Worm (Caenorhabditis elegans) whole organism, L4 larva: ENCODE measurements around the gene col-128.

Experiments used
- D1046.2 ChIP-seq: fragments of 200-800 bp; sonication (Bioruptor generic); IDR thresholded peaks from 2 replicates; pipeline ENCODE4 v1.3.6; 2022; ENCODE audit warnings: missing genetic modification characterization, missing compliant biosample characterization
- F10B5.3 ChIP-seq: sonication (generic microtip); optimal IDR thresholded peaks from 2 replicates; lab custom pipeline; 2016; ENCODE audit warnings: mild to moderate bottlenecking, missing genetic modification characterization, missing compliant biosample characterization
- F37D6.2 ChIP-seq: sonication (generic microtip); optimal IDR thresholded peaks from 2 replicates; lab custom pipeline; 2016; ENCODE audit warnings: mild to moderate bottlenecking, missing genetic modification characterization, missing compliant biosample characterization
- F44E2.7 ChIP-seq: fragments of 200-800 bp; sonication (Bioruptor generic); IDR thresholded peaks from 2 replicates; pipeline ENCODE4 v2.1.2; 2022; ENCODE audit warnings: missing genetic modification characterization, missing compliant biosample characterization
- T26A8.4 ChIP-seq: fragments of 200-800 bp; sonication (Bioruptor generic); IDR thresholded peaks from 2 replicates; pipeline ENCODE4 v1.3.6; 2022; ENCODE audit warnings: missing genetic modification characterization, missing compliant biosample characterization
- Y105C5A.15 ChIP-seq: fragments of 200-800 bp; sonication (Bioruptor generic); IDR thresholded peaks from 2 replicates; pipeline ENCODE4 v1.3.6; 2022; ENCODE audit warnings: missing genetic modification characterization, missing compliant biosample characterization
- Y5F2A.4 ChIP-seq: fragments of 200-800 bp; sonication (Bioruptor generic); optimal IDR thresholded peaks from 2 replicates; lab custom pipeline; 2018; ENCODE audit warnings: mild to moderate bottlenecking, missing genetic modification characterization, missing compliant biosample characterization
- Y75B8A.6 ChIP-seq: fragments of 200-800 bp; sonication (Bioruptor generic); IDR thresholded peaks from 2 replicates; pipeline ENCODE4 v1.3.6; 2022; ENCODE audit warnings: missing genetic modification reagents, missing genetic modification characterization, missing compliant biosample characterization
- ZK337.2 ChIP-seq: fragments of 200-800 bp; sonication (Bioruptor generic); IDR thresholded peaks from 2 replicates; pipeline ENCODE4 v1.3.6; 2022; ENCODE audit warnings: missing genetic modification reagents, missing genetic modification characterization, missing compliant biosample characterization
- aha-1 ChIP-seq: fragments of 150-350 bp; peaks from one replicate; lab custom pipeline; 2014; ENCODE audit warnings: missing biosample characterization, missing genetic modification characterization
- ama-1 ChIP-seq: fragments of 150-350 bp; optimal IDR thresholded peaks from 2 replicates; lab custom pipeline; 2014; ENCODE audit warnings: inconsistent platforms, mixed read lengths
- ceh-20 ChIP-seq: fragments of 200-800 bp; sonication (Bioruptor generic); IDR thresholded peaks from 2 replicates; pipeline ENCODE4 v1.3.6; 2022; ENCODE audit warnings: missing genetic modification reagents, missing genetic modification characterization, missing compliant biosample characterization
- ceh-44 ChIP-seq: fragments of 200-800 bp; sonication (Bioruptor generic); IDR thresholded peaks from 2 replicates; pipeline ENCODE4 v1.3.6; 2022; ENCODE audit warnings: missing genetic modification reagents, missing genetic modification characterization, missing compliant biosample characterization
- ces-1 ChIP-seq: fragments of 150-350 bp; sonication (generic microtip); optimal IDR thresholded peaks from 4 replicates; lab custom pipeline; 2014; ENCODE audit warnings: missing biosample characterization, missing genetic modification reagents, missing genetic modification characterization
- daf-12 ChIP-seq: fragments of 150-350 bp; optimal IDR thresholded peaks from 2 replicates; lab custom pipeline; 2014; ENCODE audit warnings: missing biosample characterization, missing genetic modification reagents, missing genetic modification characterization
- daf-16 ChIP-seq, 3 experiments: sonication (generic microtip); optimal IDR thresholded peaks; 2 replicates each; lab custom pipeline; 2016 to 2017; ENCODE audit warnings: missing genetic modification characterization in 3 of 3, missing genetic modification reagents in 3 of 3, mild to moderate bottlenecking in 2 of 3, missing compliant biosample characterization in 2 of 3, missing biosample characterization in 1 of 3, moderate library complexity in 1 of 3
- daf-8 ChIP-seq: fragments of 200-800 bp; sonication (Bioruptor generic); IDR thresholded peaks from 2 replicates; pipeline ENCODE4 v1.3.6; 2022; ENCODE audit warnings: missing genetic modification characterization, missing compliant biosample characterization
- dpl-1 ChIP-seq: fragments of 150-350 bp; optimal IDR thresholded peaks from 2 replicates; lab custom pipeline; 2014; ENCODE audit warnings: missing biosample characterization, missing genetic modification reagents, missing genetic modification characterization
- egl-27 ChIP-seq: sonication (generic microtip); optimal IDR thresholded peaks from 3 replicates; lab custom pipeline; 2017; ENCODE audit warnings: missing biosample characterization, missing genetic modification reagents, missing genetic modification characterization
- gei-8 ChIP-seq: fragments of 200-800 bp; sonication (Bioruptor generic); optimal IDR thresholded peaks from 2 replicates; lab custom pipeline; 2018; ENCODE audit warnings: mild to moderate bottlenecking, missing genetic modification characterization, missing compliant biosample characterization
- hif-1 ChIP-seq, 2 experiments: sonication (generic microtip); optimal IDR thresholded peaks; 2 replicates each; lab custom pipeline; 2016 to 2017; ENCODE audit warnings: missing compliant biosample characterization in 2 of 2, missing genetic modification characterization in 2 of 2, missing genetic modification reagents in 2 of 2, missing genotype in 2 of 2, mild to moderate bottlenecking in 1 of 2
- hlh-11 ChIP-seq: fragments of 200-800 bp; sonication (Bioruptor generic); optimal IDR thresholded peaks from 2 replicates; lab custom pipeline; 2018; ENCODE audit warnings: mild to moderate bottlenecking, missing genetic modification characterization, missing compliant biosample characterization
- hlh-30 ChIP-seq: sonication (generic microtip); optimal IDR thresholded peaks from 2 replicates; lab custom pipeline; 2017; ENCODE audit warnings: antibody characterized with exemption, mild to moderate bottlenecking, missing genetic modification characterization, missing compliant biosample characterization; ENCODE audit not compliant: insufficient read depth
- lim-7 ChIP-seq: fragments of 200-800 bp; sonication (Bioruptor generic); IDR thresholded peaks from 2 replicates; pipeline ENCODE4 v1.3.6; 2022; ENCODE audit warnings: missing genetic modification characterization, missing compliant biosample characterization
- lin-1 ChIP-seq: fragments of 200-800 bp; sonication (Bioruptor generic); IDR thresholded peaks from 2 replicates; pipeline ENCODE4 v1.3.6; 2022; ENCODE audit warnings: missing genetic modification reagents, missing genetic modification characterization, missing compliant biosample characterization
- lir-3 ChIP-seq: sonication (generic microtip); optimal IDR thresholded peaks from 2 replicates; lab custom pipeline; 2016; ENCODE audit warnings: mild to moderate bottlenecking, missing genetic modification characterization, missing compliant biosample characterization
- lsy-2 ChIP-seq, 2 experiments: fragments of 150-350 bp in 1 of 2; sonication (generic microtip) in 1 of 2; optimal IDR thresholded peaks; 2 replicates each; lab custom pipeline; 2014 to 2017; ENCODE audit warnings: missing biosample characterization in 2 of 2, missing genetic modification characterization in 2 of 2
- madf-5 ChIP-seq, 2 experiments: fragments of 200-800 bp; sonication (Bioruptor generic); IDR thresholded peaks; 2 replicates each; pipeline ENCODE4 v1.3.6; 2022; ENCODE audit warnings: missing compliant biosample characterization in 2 of 2, missing genetic modification characterization in 2 of 2
- mdt-29 ChIP-seq: fragments of 200-800 bp; sonication (Bioruptor generic); IDR thresholded peaks from 2 replicates; pipeline ENCODE4 v1.3.6; 2022; ENCODE audit warnings: missing genetic modification reagents, missing genetic modification characterization, missing compliant biosample characterization
- mep-1 ChIP-seq: fragments of 150-350 bp; sonication (generic microtip); optimal IDR thresholded peaks from 3 replicates; lab custom pipeline; 2014; ENCODE audit warnings: missing biosample characterization, missing genetic modification characterization
- nhr-11 ChIP-seq: fragments of 150-350 bp; optimal IDR thresholded peaks from 2 replicates; lab custom pipeline; 2014; ENCODE audit warnings: missing biosample characterization, missing genetic modification characterization
- nhr-111 ChIP-seq: fragments of 200-800 bp; sonication (Bioruptor generic); optimal IDR thresholded peaks from 2 replicates; lab custom pipeline; 2018; ENCODE audit warnings: mild to moderate bottlenecking, missing genetic modification characterization, missing compliant biosample characterization
- nhr-237 ChIP-seq: sonication (generic microtip); optimal IDR thresholded peaks from 2 replicates; lab custom pipeline; 2017; ENCODE audit warnings: missing biosample characterization, missing genetic modification characterization
- nhr-41 ChIP-seq: fragments of 200-800 bp; sonication (Bioruptor generic); IDR thresholded peaks from 2 replicates; pipeline ENCODE4 v1.3.6; 2022; ENCODE audit warnings: missing genetic modification reagents, missing genetic modification characterization, missing compliant biosample characterization
- nhr-76 ChIP-seq: fragments of 150-350 bp; optimal IDR thresholded peaks from 2 replicates; lab custom pipeline; 2014; ENCODE audit warnings: missing biosample characterization, missing genetic modification characterization
- nhr-77 ChIP-seq: fragments of 150-350 bp; optimal IDR thresholded peaks from 2 replicates; lab custom pipeline; 2014; ENCODE audit warnings: missing biosample characterization, missing genetic modification characterization
- pha-4 ChIP-seq, 2 experiments: fragments of 150-350 bp in 1 of 2; fragments of 200-800 bp in 1 of 2; sonication (Bioruptor generic) in 1 of 2; IDR thresholded peaks in 1 of 2; optimal IDR thresholded peaks in 1 of 2; 2 replicates each; pipeline versions ENCODE4 v1.3.6 to Lab custom; 2014 to 2022; ENCODE audit warnings: missing genetic modification characterization in 2 of 2, missing genetic modification reagents in 2 of 2, missing biosample characterization in 1 of 2, missing compliant biosample characterization in 1 of 2
- saeg-2 ChIP-seq: fragments of 200-800 bp; sonication (Bioruptor generic); IDR thresholded peaks from 2 replicates; pipeline ENCODE4 v1.3.6; 2022; ENCODE audit warnings: missing genetic modification reagents, missing genetic modification characterization, missing compliant biosample characterization
- sdz-12 ChIP-seq: fragments of 200-800 bp; sonication (Bioruptor generic); optimal IDR thresholded peaks from 2 replicates; lab custom pipeline; 2018; ENCODE audit warnings: mild to moderate bottlenecking, missing genetic modification characterization, missing compliant biosample characterization
- skn-1 ChIP-seq: fragments of 150-350 bp; optimal IDR thresholded peaks from 2 replicates; lab custom pipeline; 2014; ENCODE audit warnings: missing biosample characterization, missing genetic modification characterization
- snpc-4 ChIP-seq: fragments of 150-350 bp; optimal IDR thresholded peaks from 2 replicates; lab custom pipeline; 2014; ENCODE audit warnings: missing biosample characterization, missing genetic modification characterization
- unc-39 ChIP-seq: sonication (generic microtip); optimal IDR thresholded peaks from 2 replicates; lab custom pipeline; 2017; ENCODE audit warnings: missing biosample characterization, missing genetic modification characterization
- unc-62 ChIP-seq, 3 experiments: fragments of 150-350 bp in 1 of 3; sonication (generic microtip); optimal IDR thresholded peaks in 2 of 3; peaks in 1 of 3; 1 replicate in 1 of 3; 2 replicates in 2 of 3; lab custom pipeline; 2014 to 2017; ENCODE audit warnings: missing biosample characterization in 3 of 3, missing genetic modification characterization in 3 of 3, missing genetic modification reagents in 3 of 3, missing genotype in 1 of 3
- zag-1 ChIP-seq: fragments of 150-350 bp; optimal IDR thresholded peaks from 2 replicates; lab custom pipeline; 2014; ENCODE audit warnings: missing biosample characterization, missing genetic modification characterization
- zip-11 ChIP-seq: fragments of 200-800 bp; sonication (Bioruptor generic); IDR thresholded peaks from 2 replicates; pipeline ENCODE4 v1.3.6; 2022; ENCODE audit warnings: missing genetic modification characterization, missing compliant biosample characterization
- zip-2 ChIP-seq: fragments of 150-350 bp; optimal IDR thresholded peaks from 2 replicates; lab custom pipeline; 2014; ENCODE audit warnings: missing biosample characterization, missing genetic modification characterization
- ztf-11 ChIP-seq: fragments of 150-350 bp; optimal IDR thresholded peaks from 2 replicates; lab custom pipeline; 2014; ENCODE audit warnings: missing biosample characterization, missing genetic modification characterization

Gene col-128

DNA sequence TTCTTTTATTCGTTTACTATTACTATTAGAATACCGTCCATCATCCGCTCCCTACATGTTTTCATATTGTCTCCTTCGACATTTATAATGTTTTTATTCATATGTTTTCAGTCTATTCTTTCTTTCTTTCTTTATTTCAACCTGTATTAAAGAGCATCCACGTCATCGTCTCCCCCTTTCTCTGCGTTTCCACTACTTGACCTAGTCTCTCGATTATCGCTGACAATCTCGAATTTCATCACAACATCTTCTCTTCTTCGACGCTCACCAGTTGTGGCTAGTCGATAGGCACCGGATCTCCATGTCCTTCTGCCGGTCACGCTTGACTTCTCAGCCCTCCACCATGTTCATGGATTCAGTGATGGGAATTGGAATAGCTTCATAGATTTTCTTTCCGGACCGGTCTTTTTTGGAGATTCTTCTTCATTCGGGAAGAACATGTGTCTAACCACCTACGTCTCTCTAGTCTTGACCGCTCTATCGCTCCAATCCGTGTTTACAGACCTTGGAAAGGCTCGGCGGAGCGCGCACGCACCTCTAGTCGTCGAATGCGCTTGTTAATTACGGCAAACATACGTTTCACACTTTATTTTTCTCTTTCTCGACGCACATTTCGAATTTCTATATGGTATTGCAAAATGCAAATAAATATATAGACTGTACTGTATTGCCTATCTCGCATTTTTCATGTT lies 16.6 kb upstream of the col-128 start:
- TF ChIP-seq unc-62 (GFP tag; optimal IDR thresholded peaks at IDR 0.05 in 1 of 2; lab: Kevin White, UChicago) (peak in 1 of 2 experiments; percentile 96), unc-62 (tag; optimal IDR thresholded peaks at IDR 0.05; lab: Kevin White, UChicago) (no peak), aha-1 (tag; lab: Kevin White, UChicago) (peak; percentile 22), daf-12 (tag; lab: Kevin White, UChicago) (no peak), daf-16 (GFP tag; optimal IDR thresholded peaks at IDR 0.05; lab: Kevin White, UChicago) (no peak), daf-16 (tag; optimal IDR thresholded peaks at IDR 0.05; lab: Kevin White, UChicago) (peak; percentile 8)

DNA sequence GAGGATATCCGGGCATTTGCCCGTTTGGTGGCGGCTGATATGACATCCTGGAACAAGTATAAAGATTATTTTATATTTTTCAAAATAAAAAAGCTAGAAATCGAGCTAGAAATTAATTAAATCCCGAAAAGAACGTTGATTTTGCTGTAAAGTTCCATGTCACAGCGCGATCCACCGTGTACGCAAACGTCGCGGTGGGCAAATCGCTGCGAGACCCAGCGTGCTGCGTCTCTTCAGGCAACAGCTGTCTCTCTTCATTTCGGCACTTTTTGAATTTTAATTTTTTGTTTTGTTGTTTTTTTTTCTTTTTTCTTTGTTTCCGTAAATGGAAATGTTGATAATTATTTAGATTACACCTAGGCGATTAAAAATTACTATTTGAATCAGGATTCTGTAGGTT lies 14.4 kb upstream of the col-128 start, which contains the start of gene sec-24.1:
Gene sec-24.1 (minus strand): TSS at position 49 of the 400 bp plus-strand sequence.
- TF ChIP-seq F44E2.7 (no peak), F10B5.3 (tag; lab: Kevin White, UChicago) (peak; percentile 41), ces-1 (GFP tag; lab: Kevin White, UChicago) (no peak), skn-1 (no peak), nhr-76 (tag; lab: Kevin White, UChicago) (no peak), lin-1 (no peak), madf-5 (GFP tag; IDR thresholded peaks at IDR 0.05; lab: Robert Waterston, UW) (no peak), F37D6.2 (tag; lab: Kevin White, UChicago) (peak; percentile 35), Y105C5A.15 (GFP tag; lab: Robert Waterston, UW) (no peak), zip-11 (GFP tag; lab: Robert Waterston, UW) (no peak), ceh-44 (GFP tag; lab: Robert Waterston, UW) (peak; percentile 73), lim-7 (GFP tag; lab: Robert Waterston, UW) (no peak), aha-1 (tag; lab: Kevin White, UChicago) (peak; percentile 67), sdz-12 (no peak), saeg-2 (GFP tag; lab: Robert Waterston, UW) (0 out of 2 replicates have a peak, but pooled peaks have one; percentile 44), T26A8.4 (GFP tag; lab: Robert Waterston, UW) (peak; percentile 88), unc-39 (tag; lab: Kevin White, UChicago) (no peak), mdt-29 (peak; percentile 50; the same call in 1 of the 2 replicates), mep-1 (peak; percentile 92), snpc-4 (tag; lab: Kevin White, UChicago) (no peak), ZK337.2 (GFP tag; lab: Robert Waterston, UW) (no peak), nhr-11 (tag; lab: Kevin White, UChicago) (peak; percentile 46), daf-8 (no peak), nhr-111 (GFP tag; lab: Kevin White, UChicago) (no peak), ztf-11 (tag; lab: Kevin White, UChicago) (no peak), hif-1 (tag; optimal IDR thresholded peaks at IDR 0.05; lab: Kevin White, UChicago) (peak in 1 of 2 experiments; percentile 69), unc-62 (GFP tag; optimal IDR thresholded peaks at IDR 0.05 in 1 of 2; lab: Kevin White, UChicago) (peak in 1 of 2 experiments; percentile 98), unc-62 (tag; optimal IDR thresholded peaks at IDR 0.05; lab: Kevin White, UChicago) (no peak), lsy-2 (tag; optimal IDR thresholded peaks at IDR 0.05; lab: Kevin White, UChicago) (peak; percentile 99 to 100), D1046.2 (GFP tag; lab: Robert Waterston, UW) (no peak), nhr-41 (GFP tag; lab: Robert Waterston, UW) (no peak), zip-2 (peak; percentile 54), lir-3 (tag; lab: Kevin White, UChicago) (no peak), gei-8 (GFP tag; lab: Kevin White, UChicago) (no peak), zag-1 (tag; lab: Kevin White, UChicago) (peak; percentile 5), hlh-11 (tag; lab: Kevin White, UChicago) (peak; percentile 96), ceh-20 (GFP tag; lab: Robert Waterston, UW) (peak; percentile 77), nhr-237 (no peak), dpl-1 (peak; percentile 95), ama-1 (lab: Kevin White, UChicago) (no peak), hlh-30 (tag; lab: Kevin White, UChicago) (peak; percentile 89), Y5F2A.4 (GFP tag; lab: Kevin White, UChicago) (no peak), nhr-77 (tag; lab: Kevin White, UChicago) (peak; percentile 83), pha-4 (GFP tag; IDR thresholded peaks at IDR 0.05; lab: Robert Waterston, UW) (peak; percentile 84), pha-4 (tag; optimal IDR thresholded peaks at IDR 0.05; lab: Kevin White, UChicago) (no peak), egl-27 (tag; lab: Kevin White, UChicago) (no peak), Y75B8A.6 (GFP tag; lab: Robert Waterston, UW) (no peak)
